Fruit fly (Drosophila melanogaster): ENCODE measurements around the gene Or65c.

dm6 chr3L:6357152-6357551 is 29.7 kb downstream of the Or65c start:
- no peak for TF ChIP-seq h (optimal IDR thresholded peaks at IDR 0.05)
- TF ChIP-seq Myc (optimal IDR thresholded peaks at IDR 0.05) = no peak
- TF ChIP-seq psq (optimal IDR thresholded peaks at IDR 0.05) = no peak
